Worm (Caenorhabditis elegans) whole organism, L4 larva: ENCODE measurements around the gene mtp-18.

Source experiments
- D1046.2 ChIP-seq: fragments of 200-800 bp; sonication (Bioruptor generic); IDR thresholded peaks from 2 replicates; pipeline ENCODE4 v1.3.6; 2022; ENCODE audit warnings: missing genetic modification characterization, missing compliant biosample characterization
- F10B5.3 ChIP-seq: sonication (generic microtip); optimal IDR thresholded peaks from 2 replicates; lab custom pipeline; 2016; ENCODE audit warnings: mild to moderate bottlenecking, missing genetic modification characterization, missing compliant biosample characterization
- F26F4.8 ChIP-seq: fragments of 200-800 bp; sonication (Bioruptor generic); conservative IDR thresholded peaks from 2 replicates; pipeline ENCODE4 v1.3.6; 2022; ENCODE audit warnings: missing genetic modification characterization, missing compliant biosample characterization
- T20F7.1 ChIP-seq: fragments of 200-800 bp; sonication (Bioruptor generic); optimal IDR thresholded peaks from 2 replicates; lab custom pipeline; 2018; ENCODE audit warnings: mild to moderate bottlenecking, missing genetic modification characterization, missing compliant biosample characterization
- T26A8.4 ChIP-seq: fragments of 200-800 bp; sonication (Bioruptor generic); IDR thresholded peaks from 2 replicates; pipeline ENCODE4 v1.3.6; 2022; ENCODE audit warnings: missing genetic modification characterization, missing compliant biosample characterization
- Y5F2A.4 ChIP-seq: fragments of 200-800 bp; sonication (Bioruptor generic); optimal IDR thresholded peaks from 2 replicates; lab custom pipeline; 2018; ENCODE audit warnings: mild to moderate bottlenecking, missing genetic modification characterization, missing compliant biosample characterization
- aha-1 ChIP-seq: fragments of 150-350 bp; peaks from one replicate; lab custom pipeline; 2014; ENCODE audit warnings: missing biosample characterization, missing genetic modification characterization
- aly-2 ChIP-seq: sonication (generic microtip); optimal IDR thresholded peaks from 2 replicates; lab custom pipeline; 2018; ENCODE audit warnings: missing biosample characterization, missing genetic modification characterization
- ama-1 ChIP-seq: fragments of 150-350 bp; optimal IDR thresholded peaks from 2 replicates; lab custom pipeline; 2014; ENCODE audit warnings: inconsistent platforms, mixed read lengths
- attf-4 ChIP-seq: sonication (generic microtip); optimal IDR thresholded peaks from 3 replicates; lab custom pipeline; 2017; ENCODE audit warnings: missing biosample characterization, missing genetic modification characterization
- ceh-20 ChIP-seq: fragments of 200-800 bp; sonication (Bioruptor generic); IDR thresholded peaks from 2 replicates; pipeline ENCODE4 v1.3.6; 2022; ENCODE audit warnings: missing genetic modification reagents, missing genetic modification characterization, missing compliant biosample characterization
- ceh-32 ChIP-seq: sonication (generic microtip); optimal IDR thresholded peaks from 2 replicates; lab custom pipeline; 2016; ENCODE audit warnings: mild to moderate bottlenecking, missing genetic modification characterization, missing compliant biosample characterization; ENCODE audit not compliant: poor library complexity
- ceh-62 ChIP-seq: sonication (generic microtip); optimal IDR thresholded peaks from 2 replicates; lab custom pipeline; 2017; ENCODE audit warnings: missing biosample characterization, missing genetic modification characterization
- ceh-82 ChIP-seq: sonication (generic microtip); optimal IDR thresholded peaks from 2 replicates; lab custom pipeline; 2017; ENCODE audit warnings: missing biosample characterization, missing genetic modification characterization
- cey-2 ChIP-seq: sonication (generic microtip); optimal IDR thresholded peaks from 3 replicates; lab custom pipeline; 2017; ENCODE audit warnings: missing genetic modification characterization, mild to moderate bottlenecking, missing compliant biosample characterization, antibody characterized with exemption, borderline replicate concordance; ENCODE audit not compliant: insufficient read depth
- ctbp-1 ChIP-seq: fragments of 200-800 bp; sonication (Bioruptor generic); IDR thresholded peaks from 2 replicates; pipeline ENCODE4 v1.3.6; 2022; ENCODE audit warnings: missing genetic modification reagents, missing genetic modification characterization, missing compliant biosample characterization
- daf-12 ChIP-seq: fragments of 150-350 bp; optimal IDR thresholded peaks from 2 replicates; lab custom pipeline; 2014; ENCODE audit warnings: missing biosample characterization, missing genetic modification reagents, missing genetic modification characterization
- daf-16 ChIP-seq, 3 experiments: sonication (generic microtip); optimal IDR thresholded peaks; 2 replicates each; lab custom pipeline; 2016 to 2017; ENCODE audit warnings: missing genetic modification characterization in 3 of 3, missing genetic modification reagents in 3 of 3, mild to moderate bottlenecking in 2 of 3, missing compliant biosample characterization in 2 of 3, missing biosample characterization in 1 of 3, moderate library complexity in 1 of 3
- daf-19 ChIP-seq: fragments of 200-800 bp; sonication (Bioruptor generic); conservative IDR thresholded peaks from 2 replicates; pipeline ENCODE4 v1.3.6; 2022; ENCODE audit warnings: missing genetic modification characterization, missing compliant biosample characterization
- dmd-6 ChIP-seq: fragments of 200-800 bp; sonication (Bioruptor generic); IDR thresholded peaks from 2 replicates; pipeline ENCODE4 v1.3.6; 2022; ENCODE audit warnings: missing genetic modification reagents, missing genetic modification characterization, missing compliant biosample characterization
- dpl-1 ChIP-seq: fragments of 150-350 bp; optimal IDR thresholded peaks from 2 replicates; lab custom pipeline; 2014; ENCODE audit warnings: missing biosample characterization, missing genetic modification reagents, missing genetic modification characterization
- dve-1 ChIP-seq: sonication (generic microtip); optimal IDR thresholded peaks from 2 replicates; lab custom pipeline; 2017; ENCODE audit warnings: antibody characterized with exemption, mild to moderate bottlenecking, missing genetic modification characterization, missing compliant biosample characterization; ENCODE audit not compliant: insufficient read depth
- fos-1 ChIP-seq: fragments of 150-350 bp; optimal IDR thresholded peaks from 2 replicates; lab custom pipeline; 2014; ENCODE audit warnings: missing biosample characterization, missing genetic modification characterization
- gei-8 ChIP-seq: fragments of 200-800 bp; sonication (Bioruptor generic); optimal IDR thresholded peaks from 2 replicates; lab custom pipeline; 2018; ENCODE audit warnings: mild to moderate bottlenecking, missing genetic modification characterization, missing compliant biosample characterization
- hif-1 ChIP-seq, 2 experiments: sonication (generic microtip); optimal IDR thresholded peaks; 2 replicates each; lab custom pipeline; 2016 to 2017; ENCODE audit warnings: missing compliant biosample characterization in 2 of 2, missing genetic modification characterization in 2 of 2, missing genetic modification reagents in 2 of 2, missing genotype in 2 of 2, mild to moderate bottlenecking in 1 of 2
- hlh-30 ChIP-seq: sonication (generic microtip); optimal IDR thresholded peaks from 2 replicates; lab custom pipeline; 2017; ENCODE audit warnings: antibody characterized with exemption, mild to moderate bottlenecking, missing genetic modification characterization, missing compliant biosample characterization; ENCODE audit not compliant: insufficient read depth
- hmg-1.1 ChIP-seq: fragments of 200-800 bp; sonication (Bioruptor generic); IDR thresholded peaks from 2 replicates; pipeline ENCODE4 v1.3.6; 2022; ENCODE audit warnings: missing genetic modification reagents, missing genetic modification characterization, missing compliant biosample characterization
- madf-5 ChIP-seq, 2 experiments: fragments of 200-800 bp; sonication (Bioruptor generic); IDR thresholded peaks; 2 replicates each; pipeline ENCODE4 v1.3.6; 2022; ENCODE audit warnings: missing compliant biosample characterization in 2 of 2, missing genetic modification characterization in 2 of 2
- mdt-29 ChIP-seq: fragments of 200-800 bp; sonication (Bioruptor generic); IDR thresholded peaks from 2 replicates; pipeline ENCODE4 v1.3.6; 2022; ENCODE audit warnings: missing genetic modification reagents, missing genetic modification characterization, missing compliant biosample characterization
- mep-1 ChIP-seq: fragments of 150-350 bp; sonication (generic microtip); optimal IDR thresholded peaks from 3 replicates; lab custom pipeline; 2014; ENCODE audit warnings: missing biosample characterization, missing genetic modification characterization
- mes-2 ChIP-seq: sonication (generic microtip); optimal IDR thresholded peaks from 2 replicates; lab custom pipeline; 2016; ENCODE audit warnings: missing genotype, mild to moderate bottlenecking, missing genetic modification characterization, missing compliant biosample characterization; ENCODE audit not compliant: poor library complexity, severe bottlenecking
- mxl-3 ChIP-seq: fragments of 200-800 bp; sonication (Bioruptor generic); optimal IDR thresholded peaks from 2 replicates; lab custom pipeline; 2018; ENCODE audit warnings: mild to moderate bottlenecking, missing genetic modification characterization, missing compliant biosample characterization
- nhr-10 ChIP-seq: fragments of 150-350 bp; optimal IDR thresholded peaks from 2 replicates; lab custom pipeline; 2014; ENCODE audit warnings: missing biosample characterization, missing genetic modification characterization
- nhr-28 ChIP-seq: fragments of 150-350 bp; optimal IDR thresholded peaks from 2 replicates; lab custom pipeline; 2014; ENCODE audit warnings: missing biosample characterization, missing genetic modification characterization
- nhr-41 ChIP-seq: fragments of 200-800 bp; sonication (Bioruptor generic); IDR thresholded peaks from 2 replicates; pipeline ENCODE4 v1.3.6; 2022; ENCODE audit warnings: missing genetic modification reagents, missing genetic modification characterization, missing compliant biosample characterization
- nhr-42 ChIP-seq: fragments of 200-800 bp; sonication (Bioruptor generic); IDR thresholded peaks from 2 replicates; pipeline ENCODE4 v1.3.6; 2022; ENCODE audit warnings: missing genetic modification characterization, missing compliant biosample characterization
- nhr-48 ChIP-seq: sonication (generic microtip); optimal IDR thresholded peaks from 2 replicates; lab custom pipeline; 2016; ENCODE audit warnings: mild to moderate bottlenecking, missing genetic modification characterization, missing compliant biosample characterization
- nhr-6 ChIP-seq: fragments of 150-350 bp; optimal IDR thresholded peaks from 2 replicates; lab custom pipeline; 2014; ENCODE audit warnings: missing biosample characterization, missing genetic modification characterization
- php-3 ChIP-seq: fragments of 200-800 bp; sonication (Bioruptor generic); IDR thresholded peaks from 2 replicates; pipeline ENCODE4 v1.3.6; 2022; ENCODE audit warnings: missing genetic modification reagents, missing genetic modification characterization, missing compliant biosample characterization
- rbr-2 ChIP-seq: sonication (generic microtip); optimal IDR thresholded peaks from 2 replicates; lab custom pipeline; 2016; ENCODE audit warnings: missing genotype, missing genetic modification characterization, missing compliant biosample characterization
- spr-1 ChIP-seq: sonication (generic microtip); optimal IDR thresholded peaks from 2 replicates; lab custom pipeline; 2016; ENCODE audit warnings: mild to moderate bottlenecking, missing genetic modification characterization, missing compliant biosample characterization
- unc-39 ChIP-seq: sonication (generic microtip); optimal IDR thresholded peaks from 2 replicates; lab custom pipeline; 2017; ENCODE audit warnings: missing biosample characterization, missing genetic modification characterization
- zip-2 ChIP-seq: fragments of 150-350 bp; optimal IDR thresholded peaks from 2 replicates; lab custom pipeline; 2014; ENCODE audit warnings: missing biosample characterization, missing genetic modification characterization
- ztf-7 ChIP-seq: fragments of 150-350 bp; optimal IDR thresholded peaks from 2 replicates; lab custom pipeline; 2014; ENCODE audit warnings: missing biosample characterization, missing genetic modification characterization

mtp-18 gene

ce11 chrX:6255561-6255960 lies 49.4 kb upstream of the mtp-18 start (continued):
- peak; percentile 16 for TF ChIP-seq fos-1
- TF ChIP-seq hif-1 (tag; optimal IDR thresholded peaks at IDR 0.05; lab: Kevin White, UChicago) = peak in 1 of 2 experiments; percentile 88
- no peak for TF ChIP-seq F26F4.8
- peak; percentile 78 for TF ChIP-seq mep-1
- TF ChIP-seq nhr-41 = no peak
- no peak for TF ChIP-seq daf-19
- TF ChIP-seq dmd-6 (GFP tag; lab: Robert Waterston, UW) = peak; percentile 96
- TF ChIP-seq gei-8 (GFP tag; lab: Kevin White, UChicago) = peak; percentile 69
- TF ChIP-seq nhr-42 (GFP tag; lab: Robert Waterston, UW) = no peak; the same call in 1 of the 2 replicates
- peak; percentile 20 for TF ChIP-seq rbr-2 (tag; lab: Kevin White, UChicago)
- peak; percentile 38 for TF ChIP-seq ztf-7
- TF ChIP-seq nhr-48 (tag; lab: Kevin White, UChicago) = peak; percentile 87
- peak; percentile 91 for TF ChIP-seq dve-1 (tag; lab: Kevin White, UChicago)
- no peak for TF ChIP-seq attf-4 (tag; lab: Kevin White, UChicago)
- peak; percentile 18 for TF ChIP-seq aha-1 (tag; lab: Kevin White, UChicago)
- TF ChIP-seq php-3 (GFP tag; lab: Robert Waterston, UW) = peak; percentile 92
- peak; percentile 59 to 96 for TF ChIP-seq daf-16 (GFP tag; optimal IDR thresholded peaks at IDR 0.05; lab: Kevin White, UChicago)
- peak; percentile 99 for TF ChIP-seq daf-16 (tag; optimal IDR thresholded peaks at IDR 0.05; lab: Kevin White, UChicago)
- peak; percentile 46 for TF ChIP-seq mes-2
- TF ChIP-seq, all 104 proteins: peak for 43

- TF ChIP-seq mes-2 (no peak), hlh-30 (tag; lab: Kevin White, UChicago) (peak; percentile 25)
Observed at ce11 chrX:6254671-6255031, 48.4 kb upstream of the mtp-18 start.

ce11 chrX:6253899-6254670 lies 47.9 kb upstream of the mtp-18 start:
- no peak for TF ChIP-seq ceh-82 (tag; lab: Kevin White, UChicago)
- no peak for TF ChIP-seq cey-2 (tag; lab: Kevin White, UChicago)
- TF ChIP-seq T26A8.4 (GFP tag; lab: Robert Waterston, UW) = peak; percentile 85
- TF ChIP-seq mxl-3 (GFP tag; lab: Kevin White, UChicago) = peak; percentile 73
- no peak for TF ChIP-seq dpl-1 (GFP tag; lab: Kevin White, UChicago)
- peak; percentile 1 for TF ChIP-seq nhr-48 (tag; lab: Kevin White, UChicago)
- peak; percentile 61 for TF ChIP-seq gei-8 (GFP tag; lab: Kevin White, UChicago)
- TF ChIP-seq ceh-32 = no peak
- TF ChIP-seq nhr-42 (GFP tag; lab: Robert Waterston, UW) = peak; percentile 30; the same call in 1 of the 2 replicates
- peak; percentile 85 for TF ChIP-seq nhr-28 (tag; lab: Kevin White, UChicago)
- peak; percentile 62 for TF ChIP-seq dmd-6 (GFP tag; lab: Robert Waterston, UW)
- peak; percentile 65 for TF ChIP-seq mdt-29 (GFP tag; lab: Robert Waterston, UW)
- TF ChIP-seq mes-2 = peak; percentile 60
- peak; percentile 62 for TF ChIP-seq rbr-2 (tag; lab: Kevin White, UChicago)
- peak; percentile 32 for TF ChIP-seq spr-1
- TF ChIP-seq D1046.2 (GFP tag; lab: Robert Waterston, UW) = no peak
- TF ChIP-seq mep-1 = peak; percentile 61
- no peak for TF ChIP-seq ceh-62 (tag; lab: Kevin White, UChicago)
- no peak for TF ChIP-seq F10B5.3 (tag; lab: Kevin White, UChicago)
- no peak for TF ChIP-seq unc-39 (tag; lab: Kevin White, UChicago)
- peak; percentile 73 for TF ChIP-seq ama-1
- peak; percentile 7 for TF ChIP-seq nhr-10
- no peak for TF ChIP-seq zip-2 (tag; lab: Kevin White, UChicago)
- TF ChIP-seq nhr-6 (tag; lab: Kevin White, UChicago) = no peak
- TF ChIP-seq daf-16 (GFP tag; optimal IDR thresholded peaks at IDR 0.05; lab: Kevin White, UChicago) = peak in 1 of 2 experiments; percentile 79
- peak; percentile 87 for TF ChIP-seq daf-16 (tag; optimal IDR thresholded peaks at IDR 0.05; lab: Kevin White, UChicago)
- no peak for TF ChIP-seq Y5F2A.4
- TF ChIP-seq ctbp-1 (GFP tag; lab: Robert Waterston, UW) = 0 out of 2 replicates have a peak, but pooled peaks have one; percentile 27
- peak; percentile 49 for TF ChIP-seq ztf-7
- no peak for TF ChIP-seq madf-5 (GFP tag; IDR thresholded peaks at IDR 0.05; lab: Robert Waterston, UW)
- 0 out of 2 replicates have a peak, but pooled peaks have one; percentile 46 for TF ChIP-seq hmg-1.1 (GFP tag; lab: Robert Waterston, UW)
- no peak; the same call in none of the 2 replicates for TF ChIP-seq ceh-20 (GFP tag; lab: Robert Waterston, UW)
- no peak for TF ChIP-seq aly-2 (tag; lab: Kevin White, UChicago)
- no peak for TF ChIP-seq daf-12 (tag; lab: Kevin White, UChicago)
- no peak for TF ChIP-seq T20F7.1 (GFP tag; lab: Kevin White, UChicago)
